Worm (Caenorhabditis elegans): Measurements from ENCODE around the gene F20H11.1.

Gene F20H11.1

DNA sequence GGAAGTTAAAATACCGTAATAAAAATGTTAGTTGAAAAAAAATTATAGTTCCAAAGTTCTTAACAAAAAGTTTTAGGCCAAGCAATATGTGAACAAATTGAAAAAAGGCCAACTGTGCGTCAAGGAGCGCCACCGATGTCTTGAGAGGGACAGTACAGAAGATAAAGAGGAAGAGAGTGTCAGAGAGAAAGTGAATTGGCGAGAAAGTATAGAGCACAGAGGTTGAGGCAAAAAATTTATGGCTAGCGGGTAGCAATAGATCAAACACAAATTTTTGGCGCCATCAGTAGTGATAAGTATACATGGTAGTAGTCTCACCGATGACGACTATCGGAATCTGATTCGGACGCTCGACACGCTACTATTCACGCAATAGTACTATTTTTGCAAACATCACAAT is 12.3 kb upstream of the F20H11.1 start:
- TF ChIP-seq hmg-1.2 (GFP tag; IDR thresholded peaks at IDR 0.05) (peak; percentile 39; the same call in 1 of the 2 replicates), efl-1 (GFP tag; optimal IDR thresholded peaks at IDR 0.05) (peak; percentile 47), lag-1 (GFP tag; IDR thresholded peaks at IDR 0.05) (no peak), nhr-80 (tag; optimal IDR thresholded peaks at IDR 0.05) (peak; percentile 62), ceh-40 (GFP tag; IDR thresholded peaks at IDR 0.05) (peak; percentile 35; the same call in 1 of the 2 replicates), nfyb-1 (GFP tag; IDR thresholded peaks at IDR 0.05) (no peak), cebp-1 (GFP tag; IDR thresholded peaks at IDR 0.05) (no peak), cebp-1 (tag; optimal IDR thresholded peaks at IDR 0.05) (peak; percentile 16), madf-6 (GFP tag; IDR thresholded peaks at IDR 0.05) (peak; percentile 35; the same call in 1 of the 2 replicates)

DNA sequence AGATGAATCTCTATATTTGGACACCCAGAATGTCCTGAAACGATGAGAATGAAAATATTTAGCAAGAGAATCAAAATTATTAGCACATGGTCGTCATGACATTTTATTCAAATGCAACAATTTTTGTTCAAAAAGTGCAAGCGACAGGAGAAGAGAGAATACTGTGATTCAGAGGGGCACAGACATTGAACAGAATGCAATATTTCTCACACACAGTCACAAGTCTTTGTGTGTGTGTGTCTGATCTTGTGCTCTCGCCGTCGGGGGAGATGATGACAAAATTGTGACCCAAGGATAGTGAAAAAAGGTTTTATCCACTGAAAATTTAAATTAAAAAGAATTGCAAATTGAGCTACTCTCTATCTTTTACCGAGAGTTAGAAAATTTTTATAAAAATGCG is 11.2 kb upstream of the F20H11.1 start:
- TF ChIP-seq lsl-1 (GFP tag; optimal IDR thresholded peaks at IDR 0.05) (no peak), cebp-1 (GFP tag; IDR thresholded peaks at IDR 0.05) (no peak), cebp-1 (tag; optimal IDR thresholded peaks at IDR 0.05) (peak; percentile 1), hsf-1 (GFP tag; IDR thresholded peaks at IDR 0.05) (no peak), lag-1 (GFP tag; IDR thresholded peaks at IDR 0.05) (no peak), aptf-3 (GFP tag; IDR thresholded peaks at IDR 0.05) (no peak), unc-62 (GFP tag; optimal IDR thresholded peaks at IDR 0.05) (no peak)

DNA sequence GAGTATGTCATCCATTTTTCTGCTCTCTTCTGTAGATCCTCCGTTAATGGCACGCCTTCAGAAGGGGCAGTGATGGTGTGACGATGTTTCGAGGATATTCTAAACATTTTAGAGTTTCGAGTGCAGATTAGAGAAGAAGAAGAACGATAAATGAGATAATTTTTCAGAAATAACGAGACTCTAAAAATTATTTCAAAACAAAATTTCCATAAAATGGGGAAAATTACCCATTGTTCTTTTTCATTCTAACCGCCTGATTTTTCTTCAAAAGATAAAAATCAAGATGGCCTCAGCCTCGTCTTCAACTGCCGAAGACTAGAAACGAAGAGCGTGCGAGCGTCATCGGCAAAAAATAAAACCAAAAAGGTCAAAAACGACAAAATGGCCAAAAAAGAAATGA is 9.1 kb upstream of the F20H11.1 start, which contains the start of gene let-765:
Gene let-765 (minus strand): TSS at position 101 of the 400 bp plus-strand sequence.
- TF ChIP-seq xnd-1 (tag; optimal IDR thresholded peaks at IDR 0.05) (no peak), pbrm-1 (GFP tag; IDR thresholded peaks at IDR 0.05) (0 out of 2 replicates have a peak, but pooled peaks have one; percentile 12)

DNA sequence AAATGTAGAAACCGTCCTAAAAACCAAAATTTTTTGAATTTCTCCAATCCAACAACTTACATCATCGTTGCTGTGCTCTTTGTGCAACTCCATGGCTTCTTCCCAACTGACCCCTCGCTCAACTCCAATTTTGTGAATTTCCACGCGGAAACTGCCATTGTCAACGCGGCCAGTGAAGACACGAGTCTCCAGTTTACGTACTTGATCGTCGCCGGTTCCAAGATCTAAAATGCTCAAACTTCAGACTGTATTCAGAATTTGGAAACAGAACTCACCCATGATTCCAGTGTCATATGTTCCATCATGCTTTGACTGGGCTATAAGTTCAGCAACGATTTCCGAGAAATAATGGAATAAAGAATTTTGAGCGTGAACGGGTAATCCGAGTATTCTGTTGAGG is 2.1 kb upstream of the F20H11.1 start:
- TF ChIP-seq bed-1 (GFP tag; IDR thresholded peaks at IDR 0.05): no peak
- TF ChIP-seq xnd-1 (tag; optimal IDR thresholded peaks at IDR 0.05): no peak
- no peak for TF ChIP-seq die-1 (tag; optimal IDR thresholded peaks at IDR 0.05)
- no peak for TF ChIP-seq egrh-3 (GFP tag; IDR thresholded peaks at IDR 0.05)
- TF ChIP-seq dox-1 (GFP tag; IDR thresholded peaks at IDR 0.05): no peak
- TF ChIP-seq F57C9.4 (tag; optimal IDR thresholded peaks at IDR 0.05): no peak
- no peak for TF ChIP-seq nfya-1 (tag; optimal IDR thresholded peaks at IDR 0.05; ENCODE audit: borderline replicate concordance, insufficient read depth)
- TF ChIP-seq pha-4 (tag; optimal IDR thresholded peaks at IDR 0.05): no peak
- TF ChIP-seq sea-2 (GFP tag; IDR thresholded peaks at IDR 0.05): no peak
- no peak for TF ChIP-seq lag-1 (GFP tag; IDR thresholded peaks at IDR 0.05)
- no peak for TF ChIP-seq nhr-120 (GFP tag; IDR thresholded peaks at IDR 0.05)
- TF ChIP-seq F39B2.1 (GFP tag; IDR thresholded peaks at IDR 0.05): no peak
- TF ChIP-seq rpc-1 (optimal IDR thresholded peaks at IDR 0.05): no peak
- no peak for TF ChIP-seq rpc-1 (tag; optimal IDR thresholded peaks at IDR 0.05)
- TF ChIP-seq ceh-100 (GFP tag; IDR thresholded peaks at IDR 0.05): no peak

DNA sequence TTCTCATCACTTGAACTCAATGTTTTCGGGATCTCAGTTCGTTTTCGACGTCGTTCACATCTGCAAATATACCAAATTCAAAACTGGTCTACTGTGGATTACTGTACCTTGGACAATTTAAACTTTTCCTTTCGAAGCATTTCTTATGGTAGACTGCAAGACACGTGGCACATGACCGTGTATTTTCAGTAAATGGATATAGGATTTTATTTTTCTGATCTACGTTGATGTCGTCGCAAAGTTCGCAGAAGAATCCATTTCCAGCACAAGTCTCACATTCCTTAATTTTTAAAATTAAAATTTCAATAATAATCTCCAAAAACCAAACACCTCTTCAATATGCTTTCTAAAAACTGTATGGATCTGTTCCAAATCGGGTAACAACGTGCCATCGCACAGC is 2.5 kb downstream of the F20H11.1 start:
- TF ChIP-seq lsl-1 (GFP tag; optimal IDR thresholded peaks at IDR 0.05) (no peak), pbrm-1 (GFP tag; IDR thresholded peaks at IDR 0.05) (no peak), let-607 (tag; optimal IDR thresholded peaks at IDR 0.05) (no peak), atf-7 (tag; optimal IDR thresholded peaks at IDR 0.05) (no peak), let-526 (GFP tag; IDR thresholded peaks at IDR 0.05) (no peak), T07F8.4 (tag; optimal IDR thresholded peaks at IDR 0.05) (no peak)

DNA sequence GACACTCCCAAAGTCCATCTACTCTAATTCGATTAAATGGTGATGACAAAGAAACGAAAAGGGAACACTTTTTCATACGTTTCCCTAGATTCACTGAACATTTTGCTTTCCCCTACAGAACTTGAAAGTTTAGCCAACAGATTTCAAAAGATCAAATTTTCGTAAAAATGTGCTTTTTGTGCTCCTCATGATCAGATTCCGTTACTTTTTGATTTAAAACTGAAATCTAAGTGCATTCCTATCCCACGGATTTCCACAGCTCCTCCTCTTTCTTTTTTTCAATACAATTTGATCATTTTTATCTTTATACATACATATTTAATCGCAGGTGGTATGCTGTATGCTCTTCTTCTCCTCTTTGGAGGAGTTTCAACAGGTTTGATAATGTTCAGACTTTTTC is 4.4 kb downstream of the F20H11.1 start, which contains the start of gene ddo-3:
Gene ddo-3 (plus strand): TSS at position 301 of the 400 bp plus-strand sequence.
- TF ChIP-seq tbx-9 (tag; optimal IDR thresholded peaks at IDR 0.05; ENCODE audit: borderline replicate concordance): no peak
- no peak for TF ChIP-seq D2030.7 (GFP tag; IDR thresholded peaks at IDR 0.05)
- no peak for TF ChIP-seq lin-40 (tag; optimal IDR thresholded peaks at IDR 0.05)
- TF ChIP-seq F37B4.10 (GFP tag; IDR thresholded peaks at IDR 0.05): no peak
- no peak for TF ChIP-seq madf-8 (GFP tag; conservative IDR thresholded peaks at IDR 0.05)
- TF ChIP-seq ceh-79 (tag; optimal IDR thresholded peaks at IDR 0.05): no peak
- no peak for TF ChIP-seq chd-7 (tag; optimal IDR thresholded peaks at IDR 0.05)
- TF ChIP-seq egl-44 (GFP tag; IDR thresholded peaks at IDR 0.05): no peak
